Worm (Caenorhabditis elegans) whole organism, young adult: ENCODE data around the gene K05F6.12.

ENCODE experiments used
- F55B11.4 ChIP-seq: sonication (generic microtip); optimal IDR thresholded peaks from 2 replicates; lab custom pipeline; 2016; ENCODE audit warnings: missing compliant biosample characterization, missing genetic modification characterization, borderline replicate concordance; ENCODE audit not compliant: insufficient read depth
- ceh-58 ChIP-seq: fragments of 200-800 bp; sonication (Bioruptor generic); IDR thresholded peaks from 2 replicates; pipeline ENCODE4 v1.3.6; 2022; ENCODE audit warnings: missing genetic modification characterization, missing compliant biosample characterization
- dpl-1 ChIP-seq: fragments of 150-350 bp; optimal IDR thresholded peaks from 2 replicates; lab custom pipeline; 2014; ENCODE audit warnings: missing biosample characterization, missing genetic modification reagents, missing genetic modification characterization
- ekl-4 ChIP-seq: fragments of 200-800 bp; sonication (Bioruptor generic); IDR thresholded peaks from 2 replicates; pipeline ENCODE4 v1.3.6; 2022; ENCODE audit warnings: missing genetic modification reagents, missing genetic modification characterization, missing compliant biosample characterization
- hlh-12 ChIP-seq: sonication (generic microtip); optimal IDR thresholded peaks from 2 replicates; lab custom pipeline; 2016; ENCODE audit warnings: missing genetic modification characterization, missing compliant biosample characterization
- let-526 ChIP-seq: fragments of 200-800 bp; sonication (Bioruptor generic); IDR thresholded peaks from 2 replicates; pipeline ENCODE4 v1.3.6; 2022; ENCODE audit warnings: missing genetic modification reagents, missing genetic modification characterization, missing compliant biosample characterization
- pha-4 ChIP-seq: fragments of 150-350 bp; sonication (generic microtip); optimal IDR thresholded peaks from 2 replicates; lab custom pipeline; 2014; ENCODE audit warnings: missing biosample characterization, missing genetic modification reagents, missing genetic modification characterization
- snpc-4 ChIP-seq, 5 experiments: fragments of 150-350 bp in 1 of 5; sonication (generic microtip) in 4 of 5; optimal IDR thresholded peaks; 2 replicates each; lab custom pipeline; 2014 to 2018; ENCODE audit warnings: missing genetic modification characterization in 5 of 5, missing biosample characterization in 3 of 5, antibody characterized with exemption in 2 of 5, mild to moderate bottlenecking in 2 of 5, missing compliant biosample characterization in 2 of 5, missing genotype in 2 of 5, moderate library complexity in 2 of 5, missing genetic modification reagents in 1 of 5
- sptf-2 ChIP-seq: fragments of 200-800 bp; sonication (Bioruptor generic); optimal IDR thresholded peaks from 2 replicates; lab custom pipeline; 2018; ENCODE audit warnings: mild to moderate bottlenecking, missing genetic modification characterization, missing compliant biosample characterization
- unc-62 ChIP-seq: fragments of 150-350 bp; optimal IDR thresholded peaks from 2 replicates; lab custom pipeline; 2014; ENCODE audit warnings: missing biosample characterization, missing genetic modification reagents, missing genetic modification characterization
- zim-3 ChIP-seq: sonication (generic microtip); optimal IDR thresholded peaks from 2 replicates; lab custom pipeline; 2017; ENCODE audit warnings: mild to moderate bottlenecking, missing genetic modification characterization, moderate library complexity, missing compliant biosample characterization

ce11 chrII:1560839-1561238, 15.1 kb downstream of the K05F6.12 start:
- TF ChIP-seq dpl-1 (GFP tag; lab: Kevin White, UChicago): no peak
- TF ChIP-seq sptf-2: no peak
- no peak for TF ChIP-seq unc-62 (GFP tag; lab: Kevin White, UChicago)
- no peak for TF ChIP-seq snpc-4 (GFP tag; optimal IDR thresholded peaks at IDR 0.05; lab: Kevin White, UChicago)
- TF ChIP-seq snpc-4 (tag; optimal IDR thresholded peaks at IDR 0.05; lab: Kevin White, UChicago): no peak
- TF ChIP-seq hlh-12: no peak
- TF ChIP-seq ceh-58 (GFP tag; lab: Robert Waterston, UW): no peak
- TF ChIP-seq let-526: no peak
- no peak for TF ChIP-seq ekl-4
- no peak for TF ChIP-seq F55B11.4
- TF ChIP-seq pha-4 (tag; lab: Kevin White, UChicago): no peak
- no peak for TF ChIP-seq zim-3 (tag; lab: Kevin White, UChicago)
